Fruit fly (Drosophila melanogaster) whole organism, embryonic: ENCODE results near the gene Pex11c.

ENCODE experiments used
- Aef1 ChIP-seq: fragments of 200-800 bp; sonication (Bioruptor generic); IDR thresholded peaks from 3 replicates; pipeline ENCODE4 v1.3.6; 2022; ENCODE audit warnings: missing biosample characterization, missing genetic modification characterization
- B-H2 ChIP-seq: fragments of 200-800 bp; sonication (Bioruptor generic); optimal IDR thresholded peaks from 2 replicates; lab custom pipeline; 2018; ENCODE audit warnings: missing biosample characterization, mild to moderate bottlenecking, missing genetic modification characterization
- CG10543 ChIP-seq: fragments of 200-800 bp; sonication (Bioruptor generic); optimal IDR thresholded peaks from 3 replicates; lab custom pipeline; 2017; ENCODE audit warnings: missing biosample characterization, mild to moderate bottlenecking, missing genetic modification characterization, moderate library complexity
- CG12104 ChIP-seq: fragments of 200-800 bp; sonication (Bioruptor generic); optimal IDR thresholded peaks from 3 replicates; lab custom pipeline; 2016; ENCODE audit warnings: missing biosample characterization, missing genetic modification characterization
- CG12219 ChIP-seq: fragments of 200-800 bp; sonication (Bioruptor generic); optimal IDR thresholded peaks from 3 replicates; lab custom pipeline; 2018; ENCODE audit warnings: missing biosample characterization, mild to moderate bottlenecking, missing genetic modification characterization
- CG13296 ChIP-seq: fragments of 200-800 bp; sonication (Bioruptor generic); optimal IDR thresholded peaks from 3 replicates; lab custom pipeline; 2018; ENCODE audit warnings: missing biosample characterization, mild to moderate bottlenecking, missing genetic modification characterization
- CG15514 ChIP-seq: fragments of 200-800 bp; sonication (Bioruptor generic); optimal IDR thresholded peaks from 3 replicates; lab custom pipeline; 2017; ENCODE audit warnings: missing biosample characterization, missing genetic modification characterization, mild to moderate bottlenecking, moderate library complexity, missing genetic modification reagents
- CG1647 ChIP-seq: fragments of 200-800 bp; sonication (Bioruptor generic); optimal IDR thresholded peaks from 3 replicates; lab custom pipeline; 2016; ENCODE audit warnings: missing biosample characterization, missing genetic modification characterization
- CG17829 ChIP-seq: fragments of 200-800 bp; optimal IDR thresholded peaks from 2 replicates; lab custom pipeline; 2019; ENCODE audit warnings: missing biosample characterization, mild to moderate bottlenecking, missing genetic modification characterization, moderate library complexity
- CG2889 ChIP-seq: fragments of 200-800 bp; sonication (Bioruptor generic); IDR thresholded peaks from 3 replicates; pipeline ENCODE4 v1.3.6; 2022; ENCODE audit warnings: missing biosample characterization, missing genetic modification characterization
- CG31224 ChIP-seq: fragments of 200-800 bp; sonication (Bioruptor generic); IDR thresholded peaks from 2 replicates; pipeline ENCODE4 v1.3.6; 2022; ENCODE audit warnings: missing biosample characterization, missing genetic modification characterization
- CG34422 ChIP-seq: fragments of 200-800 bp; sonication (Bioruptor generic); IDR thresholded peaks from 3 replicates; pipeline ENCODE4 v1.3.6; 2022; ENCODE audit warnings: missing biosample characterization, missing genetic modification characterization
- CG4424 ChIP-seq: fragments of 200-800 bp; sonication (Bioruptor generic); optimal IDR thresholded peaks from 3 replicates; lab custom pipeline; 2016; ENCODE audit warnings: missing biosample characterization, missing genetic modification characterization
- CG6254 ChIP-seq: fragments of 200-800 bp; sonication (Bioruptor generic); optimal IDR thresholded peaks from 3 replicates; lab custom pipeline; 2017; ENCODE audit warnings: mild to moderate bottlenecking, missing biosample characterization, missing genetic modification reagents, missing genetic modification characterization
- CG6689 ChIP-seq: fragments of 200-800 bp; sonication (Bioruptor generic); IDR thresholded peaks from 2 replicates; pipeline ENCODE4 v1.3.6; 2022; ENCODE audit warnings: missing biosample characterization, missing genetic modification characterization
- CG6765 ChIP-seq: fragments of 200-800 bp; sonication (Bioruptor generic); optimal IDR thresholded peaks from 3 replicates; lab custom pipeline; 2017; ENCODE audit warnings: missing biosample characterization, mild to moderate bottlenecking, missing genetic modification characterization
- CG7987 ChIP-seq: fragments of 200-800 bp; sonication (Bioruptor generic); optimal IDR thresholded peaks from 2 replicates; lab custom pipeline; 2018; ENCODE audit warnings: missing biosample characterization, mild to moderate bottlenecking, missing genetic modification characterization, moderate library complexity
- CG8924 ChIP-seq: fragments of 200-800 bp; optimal IDR thresholded peaks from 3 replicates; lab custom pipeline; 2019; ENCODE audit warnings: missing biosample characterization, mild to moderate bottlenecking, missing genetic modification characterization, moderate library complexity
- CG9876 ChIP-seq: fragments of 200-800 bp; sonication (Bioruptor generic); optimal IDR thresholded peaks from 2 replicates; lab custom pipeline; 2016; ENCODE audit warnings: missing biosample characterization, missing genetic modification characterization
- CkIIα-i1 ChIP-seq: fragments of 200-800 bp; sonication (Bioruptor generic); IDR thresholded peaks from 2 replicates; pipeline ENCODE4 v1.3.6; 2022; ENCODE audit warnings: missing biosample characterization, missing genetic modification characterization
- Hand ChIP-seq: fragments of 200-800 bp; sonication (Bioruptor generic); optimal IDR thresholded peaks from 2 replicates; lab custom pipeline; 2017; ENCODE audit warnings: mild to moderate bottlenecking, missing biosample characterization, missing genetic modification reagents, missing genetic modification characterization
- Hey ChIP-seq: fragments of 200-800 bp; sonication (Bioruptor generic); optimal IDR thresholded peaks from 3 replicates; lab custom pipeline; 2018; ENCODE audit warnings: missing biosample characterization, mild to moderate bottlenecking, missing genetic modification characterization
- MESR4 ChIP-seq: fragments of 200-800 bp; sonication (Bioruptor generic); optimal IDR thresholded peaks from 2 replicates; lab custom pipeline; 2018; ENCODE audit warnings: missing biosample characterization, mild to moderate bottlenecking, missing genetic modification characterization, moderate library complexity
- Myb ChIP-seq: fragments of 200-800 bp; sonication (Bioruptor generic); optimal IDR thresholded peaks from 2 replicates; lab custom pipeline; 2016; ENCODE audit warnings: missing biosample characterization, missing genetic modification characterization
- NK7.1 ChIP-seq: fragments of 200-800 bp; sonication (Bioruptor generic); optimal IDR thresholded peaks from 3 replicates; lab custom pipeline; 2016; ENCODE audit warnings: missing biosample characterization, missing genetic modification characterization
- Rfx ChIP-seq: fragments of 200-800 bp; sonication (Bioruptor generic); IDR thresholded peaks from 2 replicates; pipeline ENCODE4 v1.3.6; 2022; ENCODE audit warnings: missing biosample characterization, missing genetic modification characterization
- az2 ChIP-seq: fragments of 200-800 bp; sonication (Bioruptor generic); optimal IDR thresholded peaks from 3 replicates; lab custom pipeline; 2016; ENCODE audit warnings: missing biosample characterization, missing genetic modification characterization
- cato ChIP-seq: fragments of 200-800 bp; sonication (Bioruptor generic); optimal IDR thresholded peaks from 2 replicates; lab custom pipeline; 2016; ENCODE audit warnings: missing biosample characterization, missing genetic modification characterization, borderline replicate concordance
- crc ChIP-seq: fragments of 200-800 bp; sonication (Bioruptor generic); optimal IDR thresholded peaks from 2 replicates; lab custom pipeline; 2016; ENCODE audit warnings: missing biosample characterization, missing genetic modification characterization
- dati ChIP-seq: fragments of 200-800 bp; sonication (Bioruptor generic); IDR thresholded peaks from 2 replicates; pipeline ENCODE4 v1.3.6; 2022; ENCODE audit warnings: missing biosample characterization, missing genetic modification characterization
- fd96Cb ChIP-seq: fragments of 200-800 bp; sonication (Bioruptor generic); optimal IDR thresholded peaks from 2 replicates; lab custom pipeline; 2018; ENCODE audit warnings: missing biosample characterization, mild to moderate bottlenecking, missing genetic modification characterization, moderate library complexity
- ftz-f1 ChIP-seq: fragments of 200-800 bp; sonication (Bioruptor generic); optimal IDR thresholded peaks from 2 replicates; lab custom pipeline; 2016; ENCODE audit warnings: missing biosample characterization, missing genetic modification characterization
- h ChIP-seq: fragments of >200 bp; optimal IDR thresholded peaks from 2 replicates; lab custom pipeline; 2017
- her ChIP-seq: fragments of 200-800 bp; sonication (Bioruptor generic); optimal IDR thresholded peaks from 2 replicates; lab custom pipeline; 2016; ENCODE audit warnings: missing biosample characterization, missing genetic modification characterization
- kni ChIP-seq: fragments of 200-800 bp; sonication (Bioruptor generic); optimal IDR thresholded peaks from 3 replicates; lab custom pipeline; 2017; ENCODE audit warnings: mild to moderate bottlenecking, missing biosample characterization, missing genetic modification reagents, missing genetic modification characterization
- lab ChIP-seq: fragments of 200-800 bp; sonication (Bioruptor generic); optimal IDR thresholded peaks from 3 replicates; lab custom pipeline; 2017; ENCODE audit warnings: missing biosample characterization, missing genetic modification characterization, mild to moderate bottlenecking, moderate library complexity, missing genetic modification reagents
- lbe ChIP-seq: fragments of 200-800 bp; sonication (Bioruptor generic); optimal IDR thresholded peaks from 2 replicates; lab custom pipeline; 2016; ENCODE audit warnings: missing biosample characterization, mild to moderate bottlenecking, missing genetic modification characterization
- pb ChIP-seq: fragments of 200-800 bp; sonication (Bioruptor generic); optimal IDR thresholded peaks from 3 replicates; lab custom pipeline; 2016; ENCODE audit warnings: missing biosample characterization, missing genetic modification characterization
- peb ChIP-seq: fragments of 200-800 bp; sonication (Bioruptor generic); IDR thresholded peaks from 2 replicates; pipeline ENCODE4 v1.3.6; 2022; ENCODE audit warnings: missing biosample characterization, missing genetic modification characterization
- psq ChIP-seq: fragments of 200-800 bp; sonication (Bioruptor generic); optimal IDR thresholded peaks from 2 replicates; lab custom pipeline; 2017; ENCODE audit warnings: missing biosample characterization, missing genetic modification characterization
- schlank ChIP-seq: fragments of 200-800 bp; sonication (Bioruptor generic); optimal IDR thresholded peaks from 2 replicates; lab custom pipeline; 2018; ENCODE audit warnings: missing biosample characterization, mild to moderate bottlenecking, missing genetic modification characterization
- sd ChIP-seq: fragments of 200-800 bp; sonication (Bioruptor generic); optimal IDR thresholded peaks from 3 replicates; lab custom pipeline; 2018; ENCODE audit warnings: missing biosample characterization, mild to moderate bottlenecking, missing genetic modification characterization, moderate library complexity
- slou ChIP-seq: fragments of 200-800 bp; sonication (Bioruptor generic); optimal IDR thresholded peaks from 3 replicates; lab custom pipeline; 2016; ENCODE audit warnings: missing biosample characterization, missing genetic modification characterization
- so ChIP-seq: fragments of 200-800 bp; sonication (Bioruptor generic); IDR thresholded peaks from 3 replicates; pipeline ENCODE4 v1.3.6; 2022; ENCODE audit warnings: missing biosample characterization, missing genetic modification characterization
- sr ChIP-seq: fragments of 200-800 bp; sonication (Bioruptor generic); IDR thresholded peaks from 3 replicates; pipeline ENCODE4 v1.3.6; 2022; ENCODE audit warnings: missing biosample characterization, missing genetic modification characterization
- tna ChIP-seq: fragments of 200-800 bp; sonication (Bioruptor generic); IDR thresholded peaks from 2 replicates; pipeline ENCODE4 v1.3.6; 2022; ENCODE audit warnings: missing biosample characterization, missing genetic modification characterization; ENCODE audit not compliant: partially characterized antibody
- trem ChIP-seq: fragments of 200-800 bp; optimal IDR thresholded peaks from 3 replicates; lab custom pipeline; 2019; ENCODE audit warnings: missing biosample characterization, mild to moderate bottlenecking, missing genetic modification characterization, moderate library complexity
- wdn ChIP-seq: fragments of 200-800 bp; sonication (Bioruptor generic); IDR thresholded peaks from 2 replicates; pipeline ENCODE4 v1.3.6; 2022; ENCODE audit warnings: missing biosample characterization, missing genetic modification characterization
- zen ChIP-seq: fragments of 200-800 bp; sonication (Bioruptor generic); optimal IDR thresholded peaks from 3 replicates; lab custom pipeline; 2018; ENCODE audit warnings: missing biosample characterization, mild to moderate bottlenecking, missing genetic modification characterization, moderate library complexity
- zfh2 ChIP-seq: fragments of 200-800 bp; sonication (Bioruptor generic); optimal IDR thresholded peaks from 2 replicates; lab custom pipeline; 2016; ENCODE audit warnings: missing biosample characterization, missing genetic modification characterization

The Pex11c gene

DNA sequence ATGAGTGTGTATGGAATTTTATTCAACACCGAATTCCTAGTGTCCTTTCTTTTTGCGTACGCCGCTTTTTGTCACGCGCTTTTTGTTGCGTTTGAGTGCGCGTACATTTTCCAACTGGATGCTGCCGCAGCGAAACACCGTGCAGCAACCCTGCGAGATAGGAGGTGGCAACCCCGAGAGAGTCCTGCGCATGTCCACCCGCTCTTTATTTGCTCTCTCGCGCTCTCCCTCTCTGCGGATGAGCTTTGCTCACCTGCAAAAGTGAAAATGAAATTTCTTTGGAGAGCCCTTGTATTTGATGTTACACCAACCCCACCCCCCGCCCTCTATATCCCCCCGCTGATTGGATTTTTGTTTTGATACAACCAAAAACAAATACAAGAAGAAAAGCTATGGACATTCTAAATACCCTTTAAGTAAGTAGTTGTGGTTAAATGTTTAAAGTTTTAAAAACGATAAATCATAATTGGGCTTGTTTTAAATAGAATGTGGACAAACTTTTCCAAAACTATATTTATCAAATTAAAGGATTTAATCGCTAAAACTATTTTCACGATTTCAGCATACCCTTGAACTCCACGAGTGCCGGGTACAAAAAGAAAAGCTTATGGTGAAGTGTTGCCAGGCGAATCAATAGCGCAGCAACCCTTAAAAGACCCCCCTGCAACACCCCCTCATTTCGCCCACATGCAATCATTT is 18.1 kb upstream of the Pex11c start (continued):
- peak; percentile 24 for TF ChIP-seq crc (GFP tag; lab: Kevin White, UChicago)
- no peak for TF ChIP-seq CG2889
- peak; percentile 75 for TF ChIP-seq fd96Cb
- TF ChIP-seq dati (GFP tag; lab: Robert Waterston, UW) = no peak
- peak; percentile 16 for TF ChIP-seq slou (GFP tag; lab: Kevin White, UChicago)
- peak; percentile 19 for TF ChIP-seq CG12219 (GFP tag; lab: Kevin White, UChicago)
- TF ChIP-seq sr (GFP tag; lab: Robert Waterston, UW) = no peak
- no peak for TF ChIP-seq CG9876 (GFP tag; lab: Kevin White, UChicago)
- peak; percentile 72; the same call in 2 of the 3 replicates for TF ChIP-seq so
- no peak for TF ChIP-seq kni (GFP tag; lab: Kevin White, UChicago)
- TF ChIP-seq CG6254 = peak; percentile 13
- TF ChIP-seq ftz-f1 = no peak
- peak; percentile 61 for TF ChIP-seq Aef1 (GFP tag; lab: Robert Waterston, UW)
- TF ChIP-seq wdn (GFP tag; lab: Robert Waterston, UW) = peak; percentile 64
- TF ChIP-seq CG7987 (GFP tag; lab: Kevin White, UChicago) = no peak
- TF ChIP-seq Myb (GFP tag; lab: Kevin White, UChicago) = peak; percentile 20
- peak; percentile 13 for TF ChIP-seq CG1647
- TF ChIP-seq lbe (GFP tag; lab: Kevin White, UChicago) = no peak
- TF ChIP-seq CG4424 = peak; percentile 37
- peak; percentile 46 for TF ChIP-seq CG12104 (GFP tag; lab: Kevin White, UChicago)
- TF ChIP-seq CG34422 (GFP tag; lab: Robert Waterston, UW) = peak; percentile 72
- peak; percentile 29 for TF ChIP-seq trem (tag; lab: Kevin White, UChicago)
- TF ChIP-seq lab (GFP tag; lab: Kevin White, UChicago) = peak; percentile 90
- peak; percentile 84 for TF ChIP-seq CG8924
- peak; percentile 68 for TF ChIP-seq CG17829
- TF ChIP-seq MESR4 (GFP tag; lab: Kevin White, UChicago) = no peak
- TF ChIP-seq her (GFP tag; lab: Kevin White, UChicago) = peak; percentile 7
- peak; percentile 76 for TF ChIP-seq CG13296 (GFP tag; lab: Kevin White, UChicago)
- no peak for TF ChIP-seq CkIIα-i1
- peak; percentile 45; the same call in 1 of the 2 replicates for TF ChIP-seq peb
- peak; percentile 24 for TF ChIP-seq sd (tag; lab: Kevin White, UChicago)
- no peak for TF ChIP-seq NK7.1 (GFP tag; lab: Kevin White, UChicago)
- TF ChIP-seq CG31224 = peak; percentile 21; the same call in 1 of the 2 replicates
- TF ChIP-seq schlank (tag; lab: Kevin White, UChicago) = peak; percentile 43
- TF ChIP-seq CG10543 = no peak
- TF ChIP-seq az2 (GFP tag; lab: Kevin White, UChicago) = peak; percentile 38
- TF ChIP-seq Hand (GFP tag; lab: Kevin White, UChicago) = peak; percentile 31
- peak; percentile 37 for TF ChIP-seq zen (tag; lab: Kevin White, UChicago)
- TF ChIP-seq B-H2 (GFP tag; lab: Kevin White, UChicago) = no peak
- no peak for TF ChIP-seq psq (GFP tag; lab: Kevin White, UChicago)
- no peak for TF ChIP-seq Hey (tag; lab: Kevin White, UChicago)
- no peak for TF ChIP-seq pb (GFP tag; lab: Kevin White, UChicago)
- no peak for TF ChIP-seq cato (GFP tag; lab: Kevin White, UChicago)
- peak; percentile 33 for TF ChIP-seq CG6765 (GFP tag; lab: Kevin White, UChicago)
- TF ChIP-seq tna (GFP tag; lab: Robert Waterston, UW) = no peak
- peak; percentile 67 for TF ChIP-seq CG6689 (GFP tag; lab: Robert Waterston, UW)
- TF ChIP-seq Rfx (GFP tag; lab: Robert Waterston, UW) = peak; percentile 71
- TF ChIP-seq CG15514 (GFP tag; lab: Kevin White, UChicago) = peak; percentile 59
- no peak for TF ChIP-seq h (lab: Kevin White, UChicago)
- TF ChIP-seq zfh2 = peak; percentile 46
